Worm (Caenorhabditis elegans) whole organism, late embryonic: ENCODE data around the gene capg-2.

ENCODE experiments used
- C08G9.2 ChIP-seq: sonication (generic microtip); optimal IDR thresholded peaks from 2 replicates; lab custom pipeline; 2016; ENCODE audit warnings: mild to moderate bottlenecking, missing genetic modification characterization, moderate library complexity, missing compliant biosample characterization
- C38D4.7 ChIP-seq: fragments of 200-800 bp; sonication (Bioruptor generic); optimal IDR thresholded peaks from 2 replicates; lab custom pipeline; 2018; ENCODE audit warnings: mild to moderate bottlenecking, missing genetic modification characterization, moderate library complexity, missing compliant biosample characterization
- K09A11.1 ChIP-seq: sonication (generic microtip); optimal IDR thresholded peaks from 2 replicates; lab custom pipeline; 2017; ENCODE audit warnings: antibody characterized with exemption, mild to moderate bottlenecking, missing genetic modification characterization, missing compliant biosample characterization; ENCODE audit not compliant: insufficient read depth
- T23F11.4 ChIP-seq: fragments of 200-800 bp; sonication (Bioruptor generic); optimal IDR thresholded peaks from 2 replicates; lab custom pipeline; 2018; ENCODE audit warnings: mild to moderate bottlenecking, missing genetic modification characterization, missing compliant biosample characterization
- Y22D7AL.16 ChIP-seq: sonication (generic microtip); optimal IDR thresholded peaks from 2 replicates; lab custom pipeline; 2016; ENCODE audit warnings: missing genetic modification characterization, missing compliant biosample characterization
- ahr-1 ChIP-seq: sonication (generic microtip); optimal IDR thresholded peaks from 2 replicates; lab custom pipeline; 2016; ENCODE audit warnings: missing genetic modification characterization, missing compliant biosample characterization
- ama-1 ChIP-seq: fragments of 150-350 bp; optimal IDR thresholded peaks from 2 replicates; lab custom pipeline; 2014
- ceh-14 ChIP-seq: sonication (generic microtip); optimal IDR thresholded peaks from 2 replicates; lab custom pipeline; 2016; ENCODE audit warnings: missing genotype, missing genetic modification characterization, missing compliant biosample characterization
- ceh-18 ChIP-seq: sonication (generic microtip); optimal IDR thresholded peaks from 2 replicates; lab custom pipeline; 2016; ENCODE audit warnings: missing genetic modification characterization, missing compliant biosample characterization
- ceh-19 ChIP-seq: fragments of 200-800 bp; sonication (Bioruptor generic); optimal IDR thresholded peaks from 2 replicates; lab custom pipeline; 2018; ENCODE audit warnings: mild to moderate bottlenecking, missing genetic modification characterization, missing compliant biosample characterization
- ceh-22 ChIP-seq: sonication (generic microtip); optimal IDR thresholded peaks from 2 replicates; lab custom pipeline; 2017; ENCODE audit warnings: missing biosample characterization, missing genetic modification characterization
- ceh-24 ChIP-seq: sonication (generic microtip); optimal IDR thresholded peaks from 2 replicates; lab custom pipeline; 2016; ENCODE audit warnings: mild to moderate bottlenecking, missing genetic modification characterization, missing compliant biosample characterization
- ceh-30 ChIP-seq: fragments of 150-350 bp; optimal IDR thresholded peaks from 2 replicates; lab custom pipeline; 2014; ENCODE audit warnings: missing biosample characterization, missing genetic modification characterization
- ceh-34 ChIP-seq: sonication (generic microtip); optimal IDR thresholded peaks from 2 replicates; lab custom pipeline; 2016; ENCODE audit warnings: mild to moderate bottlenecking, missing genetic modification characterization, missing compliant biosample characterization
- ceh-45 ChIP-seq: fragments of 200-800 bp; sonication (Bioruptor generic); IDR thresholded peaks from 2 replicates; pipeline ENCODE4 v1.3.6; 2022; ENCODE audit warnings: missing genetic modification reagents, missing genetic modification characterization, missing compliant biosample characterization
- ceh-48 ChIP-seq: sonication (generic microtip); optimal IDR thresholded peaks from 2 replicates; lab custom pipeline; 2016; ENCODE audit warnings: missing genetic modification characterization, inconsistent platforms, missing compliant biosample characterization
- ceh-6 ChIP-seq: fragments of 200-800 bp; sonication (Bioruptor generic); optimal IDR thresholded peaks from 2 replicates; lab custom pipeline; 2018; ENCODE audit warnings: mild to moderate bottlenecking, missing genetic modification characterization, missing compliant biosample characterization
- che-1 ChIP-seq: sonication (generic microtip); optimal IDR thresholded peaks from 2 replicates; lab custom pipeline; 2016; ENCODE audit warnings: mild to moderate bottlenecking, missing genetic modification characterization, missing compliant biosample characterization
- dve-1 ChIP-seq: sonication (generic microtip); optimal IDR thresholded peaks from 2 replicates; lab custom pipeline; 2017; ENCODE audit warnings: antibody characterized with exemption, mild to moderate bottlenecking, missing genetic modification characterization, missing compliant biosample characterization
- elt-2 ChIP-seq: sonication (generic microtip); optimal IDR thresholded peaks from 2 replicates; lab custom pipeline; 2016; ENCODE audit warnings: missing genetic modification reagents, missing genetic modification characterization, missing compliant biosample characterization
- elt-4 ChIP-seq: sonication (generic microtip); optimal IDR thresholded peaks from 2 replicates; lab custom pipeline; 2016; ENCODE audit warnings: missing genetic modification characterization, missing compliant biosample characterization
- ets-4 ChIP-seq: sonication (generic microtip); optimal IDR thresholded peaks from 2 replicates; lab custom pipeline; 2016; ENCODE audit warnings: missing genetic modification characterization, missing compliant biosample characterization
- eyg-1 ChIP-seq: sonication (generic microtip); optimal IDR thresholded peaks from 2 replicates; lab custom pipeline; 2016; ENCODE audit warnings: missing genotype, missing genetic modification characterization, missing compliant biosample characterization
- fkh-6 ChIP-seq: sonication (generic microtip); optimal IDR thresholded peaks from 2 replicates; lab custom pipeline; 2016; ENCODE audit warnings: missing genetic modification characterization, missing compliant biosample characterization
- hlh-13 ChIP-seq: fragments of 200-800 bp; sonication (Bioruptor generic); optimal IDR thresholded peaks from 2 replicates; lab custom pipeline; 2018; ENCODE audit warnings: mild to moderate bottlenecking, missing genetic modification characterization, missing compliant biosample characterization
- hlh-6 ChIP-seq: sonication (generic microtip); optimal IDR thresholded peaks from 2 replicates; lab custom pipeline; 2016; ENCODE audit warnings: missing genotype, missing genetic modification characterization, missing compliant biosample characterization
- lim-6 ChIP-seq: sonication (generic microtip); optimal IDR thresholded peaks from 2 replicates; lab custom pipeline; 2016; ENCODE audit warnings: missing genetic modification characterization, missing compliant biosample characterization
- madf-2 ChIP-seq: sonication (generic microtip); optimal IDR thresholded peaks from 2 replicates; lab custom pipeline; 2017; ENCODE audit warnings: missing genetic modification characterization, missing compliant biosample characterization
- mec-3 ChIP-seq: sonication (generic microtip); optimal IDR thresholded peaks from 2 replicates; lab custom pipeline; 2016; ENCODE audit warnings: borderline replicate concordance, missing genetic modification characterization, missing compliant biosample characterization
- nhr-232 ChIP-seq: sonication (generic microtip); optimal IDR thresholded peaks from 2 replicates; lab custom pipeline; 2016; ENCODE audit warnings: missing genetic modification characterization, missing compliant biosample characterization
- npax-4 ChIP-seq: sonication (generic microtip); optimal IDR thresholded peaks from 2 replicates; lab custom pipeline; 2016; ENCODE audit warnings: missing genetic modification characterization, missing compliant biosample characterization
- odd-2 ChIP-seq: sonication (generic microtip); optimal IDR thresholded peaks from 2 replicates; lab custom pipeline; 2017; ENCODE audit warnings: antibody characterized with exemption, mild to moderate bottlenecking, missing genetic modification characterization, missing compliant biosample characterization
- pat-9 ChIP-seq: fragments of 200-800 bp; sonication (Bioruptor generic); optimal IDR thresholded peaks from 2 replicates; lab custom pipeline; 2018; ENCODE audit warnings: mild to moderate bottlenecking, missing genetic modification characterization, moderate library complexity, missing compliant biosample characterization
- pax-1 ChIP-seq: fragments of 150-350 bp; optimal IDR thresholded peaks from 2 replicates; lab custom pipeline; 2014; ENCODE audit warnings: missing biosample characterization, missing genetic modification characterization
- pha-4 ChIP-seq: fragments of 150-350 bp; optimal IDR thresholded peaks from 2 replicates; lab custom pipeline; 2018; ENCODE audit warnings: missing biosample characterization, missing genetic modification reagents, missing genetic modification characterization
- pqm-1 ChIP-seq: sonication (generic microtip); optimal IDR thresholded peaks from 2 replicates; lab custom pipeline; 2016; ENCODE audit warnings: missing genetic modification characterization, missing compliant biosample characterization
- pros-1 ChIP-seq: fragments of 150-350 bp; optimal IDR thresholded peaks from 2 replicates; lab custom pipeline; 2014; ENCODE audit warnings: missing biosample characterization, missing genetic modification reagents, missing genetic modification characterization
- rnt-1 ChIP-seq: sonication (generic microtip); optimal IDR thresholded peaks from 2 replicates; lab custom pipeline; 2016; ENCODE audit warnings: missing genetic modification characterization, missing compliant biosample characterization
- sdc-2 ChIP-seq: sonication (generic microtip); optimal IDR thresholded peaks from 2 replicates; lab custom pipeline; 2016; ENCODE audit warnings: missing genotype, missing genetic modification characterization, missing compliant biosample characterization
- syd-9 ChIP-seq: sonication (generic microtip); optimal IDR thresholded peaks from 2 replicates; lab custom pipeline; 2016; ENCODE audit warnings: mild to moderate bottlenecking, missing genetic modification characterization, moderate library complexity, missing compliant biosample characterization
- tbx-7 ChIP-seq: sonication (generic microtip); optimal IDR thresholded peaks from 2 replicates; lab custom pipeline; 2016; ENCODE audit warnings: missing genotype, missing genetic modification characterization, missing compliant biosample characterization
- ttx-3 ChIP-seq: sonication (generic microtip); optimal IDR thresholded peaks from 2 replicates; lab custom pipeline; 2016; ENCODE audit warnings: missing genetic modification reagents, missing genetic modification characterization, missing compliant biosample characterization
- unc-42 ChIP-seq: sonication (generic microtip); optimal IDR thresholded peaks from 2 replicates; lab custom pipeline; 2016; ENCODE audit warnings: missing genotype, missing genetic modification characterization, missing compliant biosample characterization
- unc-55 ChIP-seq: sonication (generic microtip); optimal IDR thresholded peaks from 2 replicates; lab custom pipeline; 2017; ENCODE audit warnings: missing biosample characterization, missing genetic modification reagents, missing genetic modification characterization
- unc-86 ChIP-seq: sonication (generic microtip); optimal IDR thresholded peaks from 2 replicates; lab custom pipeline; 2016; ENCODE audit warnings: missing genetic modification characterization, missing compliant biosample characterization
- zip-5 ChIP-seq: sonication (generic microtip); optimal IDR thresholded peaks from 2 replicates; lab custom pipeline; 2016; ENCODE audit warnings: missing genetic modification characterization, missing compliant biosample characterization

Gene capg-2

ce11 chrV:12283187-12283586 lies 11.5 kb downstream of the capg-2 start, which contains the start of gene F55C5.10:
TSS of gene F55C5.10 (plus strand) at chrV:12283487.
- no peak for TF ChIP-seq rnt-1

ce11 chrV:12287667-12288066 lies 16.0 kb downstream of the capg-2 start:
- no peak for TF ChIP-seq tbx-7 (tag; lab: Kevin White, UChicago)
- TF ChIP-seq elt-2 = no peak
- TF ChIP-seq pat-9 (tag; lab: Kevin White, UChicago) = no peak
- TF ChIP-seq fkh-6 = no peak
- no peak for TF ChIP-seq unc-55 (GFP tag; lab: Kevin White, UChicago)
- no peak for TF ChIP-seq ets-4 (tag; lab: Kevin White, UChicago)
- TF ChIP-seq nhr-232 (tag; lab: Kevin White, UChicago) = no peak
- no peak for TF ChIP-seq zip-5 (tag; lab: Kevin White, UChicago)
- TF ChIP-seq rnt-1 = no peak
- TF ChIP-seq ceh-48 (tag; lab: Kevin White, UChicago) = no peak
- TF ChIP-seq, all 69 proteins: peak for 0

- TF ChIP-seq unc-55 (GFP tag; lab: Kevin White, UChicago) = peak; percentile 51
- no peak for TF ChIP-seq ceh-22 (tag; lab: Kevin White, UChicago)
Observed at ce11 chrV:12288577-12288976, 16.9 kb downstream of the capg-2 start, which contains the start of gene rskd-1. TSS of gene rskd-1 (minus strand) at chrV:12288615.

ce11 chrV:12291587-12291986 lies 19.9 kb downstream of the capg-2 start, which contains the start of the genes srpa-68 and srh-16:
TSS of gene srpa-68 (minus strand) at chrV:12291658.
TSS of gene srh-16 (plus strand) at chrV:12291861.
- TF ChIP-seq ttx-3 (tag; lab: Kevin White, UChicago) (peak; percentile 68), che-1 (peak; percentile 53), pat-9 (tag; lab: Kevin White, UChicago) (peak; percentile 51), C38D4.7 (peak; percentile 49), ceh-18 (tag; lab: Kevin White, UChicago) (no peak), npax-4 (peak; percentile 33), C08G9.2 (tag; lab: Kevin White, UChicago) (peak; percentile 33), hlh-6 (tag; lab: Kevin White, UChicago) (no peak), ahr-1 (tag; lab: Kevin White, UChicago) (peak; percentile 15), sdc-2 (no peak), K09A11.1 (tag; lab: Kevin White, UChicago) (peak; percentile 52), unc-86 (tag; lab: Kevin White, UChicago) (peak; percentile 63), syd-9 (tag; lab: Kevin White, UChicago) (peak; percentile 38), fkh-6 (peak; percentile 60), elt-4 (tag; lab: Kevin White, UChicago) (no peak), hlh-13 (GFP tag; lab: Kevin White, UChicago) (peak; percentile 33), pax-1 (tag; lab: Kevin White, UChicago) (no peak), zip-5 (tag; lab: Kevin White, UChicago) (peak; percentile 14), ceh-14 (tag; lab: Kevin White, UChicago) (peak; percentile 57), tbx-7 (tag; lab: Kevin White, UChicago) (no peak), odd-2 (tag; lab: Kevin White, UChicago) (peak; percentile 60), ceh-24 (no peak), elt-2 (peak; percentile 79), lim-6 (tag; lab: Kevin White, UChicago) (no peak), ceh-22 (tag; lab: Kevin White, UChicago) (no peak), ceh-45 (GFP tag; lab: Robert Waterston, UW) (peak; percentile 59; the same call in 1 of the 2 replicates), Y22D7AL.16 (tag; lab: Kevin White, UChicago) (peak; percentile 33), eyg-1 (peak; percentile 29), pros-1 (tag; lab: Kevin White, UChicago) (no peak), ceh-19 (no peak), pha-4 (no peak), mec-3 (tag; lab: Kevin White, UChicago) (no peak), ceh-6 (GFP tag; lab: Kevin White, UChicago) (no peak), madf-2 (tag; lab: Kevin White, UChicago) (peak; percentile 38), ceh-34 (peak; percentile 58), ama-1 (lab: Kevin White, UChicago) (no peak), T23F11.4 (GFP tag; lab: Kevin White, UChicago) (no peak), dve-1 (tag; lab: Kevin White, UChicago) (no peak), unc-42 (tag; lab: Kevin White, UChicago) (peak; percentile 44), ets-4 (tag; lab: Kevin White, UChicago) (no peak), ceh-30 (peak; percentile 72), pqm-1 (tag; lab: Kevin White, UChicago) (no peak)
